Worm (Caenorhabditis elegans) whole organism, L3 larva: ENCODE results near the gene clec-68.
"Not testable (repeated sequence)": the region's sequence is repeated elsewhere in the genome, so short reads cannot be mapped to it uniquely, and the experiment has no call there.

Source experiments
- R02D3.7 ChIP-seq: fragments of 150-350 bp; optimal IDR thresholded peaks from 2 replicates; lab custom pipeline; 2014; ENCODE audit warnings: missing biosample characterization, missing genetic modification characterization
- ZK546.5 ChIP-seq: sonication (generic microtip); optimal IDR thresholded peaks from 2 replicates; lab custom pipeline; 2017; ENCODE audit warnings: missing biosample characterization, missing genetic modification characterization
- ama-1 ChIP-seq: fragments of 150-350 bp; optimal IDR thresholded peaks from 2 replicates; lab custom pipeline; 2018
- ceh-16 ChIP-seq: sonication (generic microtip); optimal IDR thresholded peaks from 2 replicates; lab custom pipeline; 2017; ENCODE audit warnings: missing biosample characterization, missing genetic modification characterization
- ceh-28 ChIP-seq: fragments of 150-350 bp; optimal IDR thresholded peaks from 2 replicates; lab custom pipeline; 2014; ENCODE audit warnings: missing biosample characterization, missing genetic modification reagents, missing genetic modification characterization
- ceh-9 ChIP-seq: sonication (generic microtip); optimal IDR thresholded peaks from 2 replicates; lab custom pipeline; 2018; ENCODE audit warnings: missing biosample characterization, missing genetic modification characterization
- egl-5 ChIP-seq: fragments of 150-350 bp; optimal IDR thresholded peaks from 2 replicates; lab custom pipeline; 2017; ENCODE audit warnings: missing biosample characterization, missing genetic modification reagents, missing genetic modification characterization, inconsistent platforms
- elt-1 ChIP-seq: fragments of 150-350 bp; optimal IDR thresholded peaks from 2 replicates; lab custom pipeline; 2014; ENCODE audit warnings: missing biosample characterization, missing genetic modification characterization
- elt-3 ChIP-seq, 3 experiments: fragments of 150-350 bp in 1 of 3; sonication (generic microtip) in 2 of 3; optimal IDR thresholded peaks; 2 replicates in 2 of 3; 4 replicates in 1 of 3; lab custom pipeline; 2014 to 2017; ENCODE audit warnings: missing biosample characterization in 3 of 3, missing genetic modification characterization in 3 of 3
- eor-1 ChIP-seq, 2 experiments: fragments of 150-350 bp; optimal IDR thresholded peaks; 2 replicates each; lab custom pipeline; 2014 to 2018; ENCODE audit warnings: missing biosample characterization in 2 of 2, missing genetic modification characterization in 2 of 2
- fkh-10 ChIP-seq: sonication (generic microtip); optimal IDR thresholded peaks from 2 replicates; lab custom pipeline; 2017; ENCODE audit warnings: missing biosample characterization, missing genetic modification reagents, missing genetic modification characterization
- fkh-2 ChIP-seq: fragments of 150-350 bp; optimal IDR thresholded peaks from 2 replicates; lab custom pipeline; 2014; ENCODE audit warnings: missing biosample characterization, missing genetic modification reagents, missing genetic modification characterization
- fos-1 ChIP-seq: fragments of 150-350 bp; optimal IDR thresholded peaks from 2 replicates; lab custom pipeline; 2014; ENCODE audit warnings: missing biosample characterization, missing genetic modification characterization
- hmg-11 ChIP-seq: sonication (generic microtip); optimal IDR thresholded peaks from 2 replicates; lab custom pipeline; 2016; ENCODE audit warnings: missing genetic modification characterization, missing compliant biosample characterization
- jun-1 ChIP-seq: fragments of 150-350 bp; optimal IDR thresholded peaks from 2 replicates; lab custom pipeline; 2014; ENCODE audit warnings: missing biosample characterization, missing genetic modification reagents, missing genetic modification characterization
- lin-15B ChIP-seq: fragments of 150-350 bp; optimal IDR thresholded peaks from 2 replicates; lab custom pipeline; 2014; ENCODE audit warnings: missing biosample characterization, missing genetic modification characterization
- lin-39 ChIP-seq: fragments of 150-350 bp; optimal IDR thresholded peaks from 2 replicates; lab custom pipeline; 2018; ENCODE audit warnings: missing biosample characterization, missing genetic modification reagents, missing genetic modification characterization
- lsy-12 ChIP-seq: sonication (generic microtip); optimal IDR thresholded peaks from 2 replicates; lab custom pipeline; 2016; ENCODE audit warnings: mild to moderate bottlenecking, missing genetic modification characterization, missing compliant biosample characterization
- mml-1 ChIP-seq: fragments of 150-350 bp; sonication (generic microtip); optimal IDR thresholded peaks from 3 replicates; lab custom pipeline; 2014; ENCODE audit warnings: missing biosample characterization, missing genetic modification characterization
- nhr-11 ChIP-seq: fragments of 150-350 bp; optimal IDR thresholded peaks from 2 replicates; lab custom pipeline; 2014; ENCODE audit warnings: missing biosample characterization, missing genetic modification characterization
- nhr-23 ChIP-seq: fragments of 150-350 bp; optimal IDR thresholded peaks from 2 replicates; lab custom pipeline; 2014; ENCODE audit warnings: missing biosample characterization, missing genetic modification reagents, missing genetic modification characterization
- nhr-25 ChIP-seq: sonication (generic microtip); optimal IDR thresholded peaks from 2 replicates; lab custom pipeline; 2017; ENCODE audit warnings: missing biosample characterization, missing genetic modification characterization
- nhr-28 ChIP-seq: fragments of 150-350 bp; optimal IDR thresholded peaks from 2 replicates; lab custom pipeline; 2014; ENCODE audit warnings: missing biosample characterization, missing genetic modification characterization
- nhr-67 ChIP-seq: fragments of 150-350 bp; optimal IDR thresholded peaks from 2 replicates; lab custom pipeline; 2014; ENCODE audit warnings: missing biosample characterization, missing genetic modification characterization
- nhr-77 ChIP-seq: fragments of 150-350 bp; optimal IDR thresholded peaks from 2 replicates; lab custom pipeline; 2014; ENCODE audit warnings: missing biosample characterization, missing genetic modification characterization
- pha-4 ChIP-seq: fragments of 150-350 bp; optimal IDR thresholded peaks from 2 replicates; lab custom pipeline; 2014; ENCODE audit warnings: missing biosample characterization, missing genetic modification reagents, missing genetic modification characterization
- pqm-1 ChIP-seq: fragments of 150-350 bp; optimal IDR thresholded peaks from 2 replicates; lab custom pipeline; 2017; ENCODE audit warnings: missing biosample characterization, missing genetic modification characterization, inconsistent platforms
- skn-1 ChIP-seq: fragments of 150-350 bp; optimal IDR thresholded peaks from 2 replicates; lab custom pipeline; 2014; ENCODE audit warnings: missing biosample characterization, missing genetic modification characterization
- tbx-2 ChIP-seq: sonication (generic microtip); optimal IDR thresholded peaks from 2 replicates; lab custom pipeline; 2016; ENCODE audit warnings: mild to moderate bottlenecking, missing genetic modification characterization, missing compliant biosample characterization
- unc-62 ChIP-seq: fragments of 150-350 bp; sonication (generic microtip); optimal IDR thresholded peaks from 4 replicates; lab custom pipeline; 2014; ENCODE audit warnings: missing biosample characterization, missing genetic modification reagents, missing genetic modification characterization
- zag-1 ChIP-seq: fragments of 150-350 bp; optimal IDR thresholded peaks from 2 replicates; lab custom pipeline; 2014; ENCODE audit warnings: missing biosample characterization, missing genetic modification characterization
- ztf-4 ChIP-seq: fragments of 150-350 bp; optimal IDR thresholded peaks from 2 replicates; lab custom pipeline; 2014; ENCODE audit warnings: missing biosample characterization, missing genetic modification characterization

Gene clec-68

ce11 chrIV:3909114-3909513, 17.1 kb upstream of the clec-68 start, which contains the start of gene F56D6.13:
Gene F56D6.13, plus strand, starts transcription at chrIV:3909414.
- no peak for TF ChIP-seq fkh-2 (tag; lab: Kevin White, UChicago)
- no peak for TF ChIP-seq nhr-11 (tag; lab: Kevin White, UChicago)
- TF ChIP-seq jun-1 (tag; lab: Kevin White, UChicago): no peak
- no peak for TF ChIP-seq elt-3 (tag; optimal IDR thresholded peaks at IDR 0.05; lab: Kevin White, UChicago)
- no peak for TF ChIP-seq skn-1 (tag; lab: Kevin White, UChicago)
- TF ChIP-seq nhr-67 (tag; lab: Kevin White, UChicago): no peak
- no peak for TF ChIP-seq ama-1
- TF ChIP-seq ceh-9 (tag; lab: Kevin White, UChicago): no peak
- TF ChIP-seq lin-15B: no peak
- no peak for TF ChIP-seq nhr-28 (tag; lab: Kevin White, UChicago)
- no peak for TF ChIP-seq ztf-4 (tag; lab: Kevin White, UChicago)
- TF ChIP-seq nhr-77 (tag; lab: Kevin White, UChicago): no peak
- no peak for TF ChIP-seq lin-39 (tag; lab: Kevin White, UChicago)
- TF ChIP-seq lsy-12 (tag; lab: Kevin White, UChicago): no peak
- no peak for TF ChIP-seq elt-1 (tag; lab: Kevin White, UChicago)
- TF ChIP-seq mml-1 (tag; lab: Kevin White, UChicago): no peak
- no peak for TF ChIP-seq ZK546.5
- TF ChIP-seq, all 47 proteins: peak for 0

ce11 chrIV:3911848-3912247, 14.4 kb upstream of the clec-68 start, which contains the start of gene F56D6.18:
Gene F56D6.18, minus strand, starts transcription at chrIV:3911948.
- TF ChIP-seq nhr-23, pha-4, pqm-1 (tag; lab: Kevin White, UChicago): not testable (repeated sequence)

ce11 chrIV:3912598-3912997, 13.6 kb upstream of the clec-68 start, which contains the start of gene F56D6.20:
Gene F56D6.20, plus strand, starts transcription at chrIV:3912898.
- TF ChIP-seq nhr-23 (tag; lab: Kevin White, UChicago) (no peak), nhr-28 (tag; lab: Kevin White, UChicago) (no peak), ama-1 (no peak), lin-15B (no peak), ceh-28 (tag; lab: Kevin White, UChicago) (no peak), jun-1 (tag; lab: Kevin White, UChicago) (no peak), pqm-1 (tag; lab: Kevin White, UChicago) (no peak), fkh-2 (tag; lab: Kevin White, UChicago) (no peak), fkh-10 (no peak), R02D3.7 (tag; lab: Kevin White, UChicago) (no peak), unc-62 (no peak), elt-3 (tag; optimal IDR thresholded peaks at IDR 0.05; lab: Kevin White, UChicago) (no peak), ceh-16 (tag; lab: Kevin White, UChicago) (no peak), nhr-11 (tag; lab: Kevin White, UChicago) (no peak), zag-1 (no peak), ceh-9 (tag; lab: Kevin White, UChicago) (no peak), eor-1 (tag; optimal IDR thresholded peaks at IDR 0.05; lab: Kevin White, UChicago) (no peak), ZK546.5 (no peak), egl-5 (tag; lab: Kevin White, UChicago) (no peak), skn-1 (tag; lab: Kevin White, UChicago) (no peak)

- TF ChIP-seq nhr-11 (tag; lab: Kevin White, UChicago) (no peak), skn-1 (tag; lab: Kevin White, UChicago) (no peak), mml-1 (tag; lab: Kevin White, UChicago) (no peak), nhr-25 (tag; lab: Kevin White, UChicago) (no peak), zag-1 (no peak), lsy-12 (tag; lab: Kevin White, UChicago) (no peak), fkh-10 (no peak), hmg-11 (tag; lab: Kevin White, UChicago) (no peak), fos-1 (tag; lab: Kevin White, UChicago) (no peak), tbx-2 (tag; lab: Kevin White, UChicago) (no peak), jun-1 (tag; lab: Kevin White, UChicago) (no peak)
Observed at ce11 chrIV:3914462-3914861, 11.8 kb upstream of the clec-68 start, which contains the start of gene F56D6.19. Gene F56D6.19, plus strand, starts transcription at chrIV:3914762.

- no peak for TF ChIP-seq ama-1
Observed at ce11 chrIV:3915296-3915695, 10.9 kb upstream of the clec-68 start, which contains the start of gene srz-20. Gene srz-20, plus strand, starts transcription at chrIV:3915596.
